Fruit fly (Drosophila melanogaster) whole organism, wandering third instar larva: Measurements from ENCODE around the gene crn.

Source experiments
- Abd-B ChIP-seq: fragments of >200 bp; optimal IDR thresholded peaks from 2 replicates; lab custom pipeline; 2017; ENCODE audit warnings: missing biosample characterization, missing genetic modification characterization
- CG9705 ChIP-seq: fragments of 200-800 bp; sonication (Bioruptor generic); optimal IDR thresholded peaks from 2 replicates; lab custom pipeline; 2018; ENCODE audit warnings: missing biosample characterization, mild to moderate bottlenecking, missing genetic modification characterization
- CrebA ChIP-seq: fragments of 200-800 bp; sonication (Bioruptor generic); optimal IDR thresholded peaks from 2 replicates; lab custom pipeline; 2016; ENCODE audit warnings: missing biosample characterization, mild to moderate bottlenecking, missing genetic modification characterization, borderline replicate concordance
- Dif ChIP-seq: fragments of 200-275, 200-300 bp; sonication (Bioruptor generic); optimal IDR thresholded peaks from 2 replicates; lab custom pipeline; 2018; ENCODE audit warnings: missing biosample characterization, missing genetic modification characterization; ENCODE audit not compliant: partially characterized antibody
- GATAd ChIP-seq: sonication (Bioruptor generic); optimal IDR thresholded peaks from 2 replicates; lab custom pipeline; 2016; ENCODE audit warnings: missing biosample characterization, missing genetic modification characterization
- HLH106 ChIP-seq: fragments of 200-800 bp; optimal IDR thresholded peaks from 3 replicates; lab custom pipeline; 2019; ENCODE audit warnings: missing biosample characterization, mild to moderate bottlenecking, missing genetic modification characterization, moderate library complexity
- Hnf4 ChIP-seq: fragments of 200-800 bp; sonication (Bioruptor generic); optimal IDR thresholded peaks from 2 replicates; lab custom pipeline; 2016; ENCODE audit warnings: missing biosample characterization, mild to moderate bottlenecking, missing genetic modification characterization
- Hr78 ChIP-seq: fragments of >200 bp; optimal IDR thresholded peaks from 2 replicates; lab custom pipeline; 2017; ENCODE audit warnings: missing biosample characterization, missing genetic modification characterization
- Hr83 ChIP-seq: fragments of 200-300 bp; sonication (Bioruptor generic); optimal IDR thresholded peaks from 2 replicates; lab custom pipeline; 2016; ENCODE audit warnings: missing biosample characterization, mild to moderate bottlenecking, missing genetic modification characterization, moderate library complexity; ENCODE audit not compliant: poor library complexity, severe bottlenecking
- Jra ChIP-seq: sonication (Bioruptor generic); optimal IDR thresholded peaks from 2 replicates; lab custom pipeline; 2016; ENCODE audit warnings: missing biosample characterization, missing genetic modification characterization
- N ChIP-seq: fragments of >200 bp; optimal IDR thresholded peaks from 2 replicates; lab custom pipeline; 2018; ENCODE audit warnings: missing biosample characterization, missing external identifiers, missing genetic modification characterization
- OdsH ChIP-seq: fragments of 200-800 bp; sonication (Bioruptor generic); optimal IDR thresholded peaks from 2 replicates; lab custom pipeline; 2016; ENCODE audit warnings: missing biosample characterization, mild to moderate bottlenecking, missing genetic modification characterization
- Rel ChIP-seq, 2 experiments: fragments of 200-800 bp; sonication (Bioruptor generic) in 1 of 2; optimal IDR thresholded peaks; 2 replicates in 1 of 2; 3 replicates in 1 of 2; lab custom pipeline; 2016 to 2019; ENCODE audit warnings: mild to moderate bottlenecking in 2 of 2, missing biosample characterization in 2 of 2, missing genetic modification characterization in 2 of 2, moderate library complexity in 1 of 2
- Sp1 ChIP-seq: fragments of 200-800 bp; sonication (Bioruptor generic); optimal IDR thresholded peaks from 3 replicates; lab custom pipeline; 2019; ENCODE audit warnings: missing biosample characterization, mild to moderate bottlenecking, missing genetic modification characterization, moderate library complexity
- Vsx2 ChIP-seq: fragments of 200-300, 225-300 bp; sonication (Bioruptor generic); optimal IDR thresholded peaks from 2 replicates; lab custom pipeline; 2018; ENCODE audit warnings: missing biosample characterization, missing genetic modification characterization; ENCODE audit not compliant: partially characterized antibody
- br ChIP-seq: fragments of 200-800 bp; sonication (Bioruptor generic); optimal IDR thresholded peaks from 2 replicates; lab custom pipeline; 2016; ENCODE audit warnings: missing biosample characterization, missing genetic modification characterization
- brk ChIP-seq: fragments of 200-800 bp; sonication (Bioruptor generic); optimal IDR thresholded peaks from 2 replicates; lab custom pipeline; 2016; ENCODE audit warnings: missing biosample characterization, mild to moderate bottlenecking, missing genetic modification characterization
- dl ChIP-seq, 2 experiments: fragments of 175-275, 200-275 bp in 1 of 2; fragments of 200-275 bp in 1 of 2; sonication (Bioruptor generic); optimal IDR thresholded peaks; lab custom pipeline; 2018; ENCODE audit warnings: mild to moderate bottlenecking in 2 of 2, missing biosample characterization in 2 of 2, missing genetic modification characterization in 2 of 2, moderate library complexity in 2 of 2; ENCODE audit not compliant: partially characterized antibody in 2 of 2, insufficient read depth in 1 of 2
- dmrt93B ChIP-seq: fragments of 200-800 bp; sonication (Bioruptor generic); optimal IDR thresholded peaks from 2 replicates; lab custom pipeline; 2018; ENCODE audit warnings: missing biosample characterization, mild to moderate bottlenecking, missing genetic modification characterization
- dsf ChIP-seq: sonication (Bioruptor generic); optimal IDR thresholded peaks from 2 replicates; lab custom pipeline; 2016; ENCODE audit warnings: missing biosample characterization, missing genetic modification characterization, borderline replicate concordance
- ey ChIP-seq: fragments of 200-800 bp; sonication (Bioruptor generic); optimal IDR thresholded peaks from 2 replicates; lab custom pipeline; 2016; ENCODE audit warnings: missing biosample characterization, missing genetic modification characterization
- foxo ChIP-seq, 2 experiments: fragments of 200-800 bp; sonication (Bioruptor generic); optimal IDR thresholded peaks; 2 replicates in 1 of 2; 3 replicates in 1 of 2; lab custom pipeline; 2016 to 2017; ENCODE audit warnings: missing biosample characterization in 2 of 2, missing genetic modification characterization in 2 of 2
- fru ChIP-seq: fragments of 200-800 bp; sonication (Bioruptor generic); optimal IDR thresholded peaks from 3 replicates; lab custom pipeline; 2016; ENCODE audit warnings: missing biosample characterization, mild to moderate bottlenecking, missing genetic modification characterization
- h ChIP-seq: fragments of 200-800 bp; sonication (Bioruptor generic); optimal IDR thresholded peaks from 3 replicates; lab custom pipeline; 2016; ENCODE audit warnings: missing biosample characterization, mild to moderate bottlenecking, missing genetic modification characterization
- jim ChIP-seq: fragments of 175-275, 200-325 bp; sonication (Bioruptor generic); optimal IDR thresholded peaks from 2 replicates; lab custom pipeline; 2016; ENCODE audit warnings: missing biosample characterization, mild to moderate bottlenecking, missing genetic modification characterization
- lola ChIP-seq: fragments of >200 bp; optimal IDR thresholded peaks from 2 replicates; lab custom pipeline; 2017; ENCODE audit warnings: missing biosample characterization, missing genetic modification characterization
- pan ChIP-seq: fragments of >200 bp; optimal IDR thresholded peaks from 2 replicates; lab custom pipeline; 2017
- psq ChIP-seq: fragments of 200-800 bp; sonication (Bioruptor generic); optimal IDR thresholded peaks from 3 replicates; lab custom pipeline; 2017; ENCODE audit warnings: missing biosample characterization, mild to moderate bottlenecking, missing genetic modification characterization, moderate library complexity
- rgr ChIP-seq: fragments of 200-800 bp; sonication (Bioruptor generic); optimal IDR thresholded peaks from 3 replicates; lab custom pipeline; 2016; ENCODE audit warnings: missing biosample characterization, mild to moderate bottlenecking, missing genetic modification characterization
- sage ChIP-seq: fragments of 200-800 bp; sonication (Bioruptor generic); optimal IDR thresholded peaks from 2 replicates; lab custom pipeline; 2016; ENCODE audit warnings: missing biosample characterization, mild to moderate bottlenecking, missing genetic modification characterization
- sv ChIP-seq: fragments of 200-800 bp; sonication (Bioruptor generic); optimal IDR thresholded peaks from 3 replicates; lab custom pipeline; 2016; ENCODE audit warnings: missing biosample characterization, missing genetic modification characterization
- tai ChIP-seq: sonication (Bioruptor generic); optimal IDR thresholded peaks from 2 replicates; lab custom pipeline; 2016; ENCODE audit warnings: missing biosample characterization, missing genetic modification characterization
- usp ChIP-seq: fragments of >200 bp; optimal IDR thresholded peaks from 2 replicates; lab custom pipeline; 2017; ENCODE audit warnings: missing biosample characterization, missing genetic modification characterization
- woc ChIP-seq: sonication (Bioruptor generic); optimal IDR thresholded peaks from 2 replicates; lab custom pipeline; 2016; ENCODE audit warnings: missing biosample characterization, mild to moderate bottlenecking, missing genetic modification characterization

The crn gene

DNA sequence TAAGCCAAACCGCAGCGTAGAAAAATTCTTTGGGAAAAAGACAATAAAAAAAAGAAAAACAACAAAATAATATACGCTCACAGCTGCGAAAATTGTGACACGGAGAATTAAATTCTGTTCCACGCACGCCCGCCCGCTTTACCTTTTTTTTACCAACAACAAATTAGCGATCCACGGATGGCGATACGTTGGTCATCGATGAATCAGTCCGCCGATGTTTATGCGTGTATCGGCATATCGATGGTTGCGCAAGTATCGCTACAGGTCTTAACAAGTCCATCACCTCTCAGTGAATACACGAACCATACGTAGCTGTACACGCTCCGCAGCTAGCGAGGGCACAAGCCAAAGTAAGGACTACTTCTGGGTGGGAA lies 20.8 kb upstream of the crn start, which contains the start of gene CG2924:
TSS of gene CG2924 (minus strand) at position 205 of the 374 bp plus-strand sequence.
- no peak for TF ChIP-seq N (GFP tag; lab: Kevin White, UChicago)
- TF ChIP-seq psq: peak; percentile 2
- no peak for TF ChIP-seq Rel (GFP tag; optimal IDR thresholded peaks at IDR 0.05; lab: Kevin White, UChicago)
- TF ChIP-seq Rel (tag; optimal IDR thresholded peaks at IDR 0.05; lab: Kevin White, UChicago): peak; percentile 30
- peak; percentile 30 for TF ChIP-seq br (GFP tag; lab: Kevin White, UChicago)
- peak; percentile 59 for TF ChIP-seq sv (GFP tag; lab: Kevin White, UChicago)
- TF ChIP-seq tai (GFP tag; lab: Kevin White, UChicago): peak; percentile 90
- peak; percentile 47 for TF ChIP-seq ey (GFP tag; lab: Kevin White, UChicago)
- TF ChIP-seq Jra (GFP tag; lab: Kevin White, UChicago): peak; percentile 78
- TF ChIP-seq CG9705: peak; percentile 39
- TF ChIP-seq Hnf4 (GFP tag; lab: Kevin White, UChicago): peak; percentile 85
- TF ChIP-seq Dif: no peak
- peak in 1 of 2 experiments; percentile 69 for TF ChIP-seq foxo (GFP tag; optimal IDR thresholded peaks at IDR 0.05; lab: Kevin White, UChicago)
- TF ChIP-seq CrebA (GFP tag; lab: Kevin White, UChicago): no peak
- no peak for TF ChIP-seq sage (GFP tag; lab: Kevin White, UChicago)
- peak; percentile 20 for TF ChIP-seq dsf (GFP tag; lab: Kevin White, UChicago)
- TF ChIP-seq Vsx2 (GFP tag; lab: Kevin White, UChicago): no peak
- no peak for TF ChIP-seq dl (GFP tag; optimal IDR thresholded peaks at IDR 0.05; lab: Kevin White, UChicago; ENCODE audit: insufficient read depth in 1 of 2, partially characterized antibody in 2 of 2)
- peak; percentile 74 for TF ChIP-seq h (GFP tag; lab: Kevin White, UChicago)
- no peak for TF ChIP-seq woc (GFP tag; lab: Kevin White, UChicago)
- TF ChIP-seq Abd-B (GFP tag; lab: Kevin White, UChicago): no peak
- TF ChIP-seq usp (GFP tag; lab: Kevin White, UChicago): no peak
- TF ChIP-seq dmrt93B: peak; percentile 6
- peak; percentile 85 for TF ChIP-seq jim (GFP tag; lab: Kevin White, UChicago)
- TF ChIP-seq Hr83 (GFP tag; lab: Kevin White, UChicago): peak; percentile 95
- TF ChIP-seq HLH106 (tag; lab: Kevin White, UChicago): peak; percentile 47
- TF ChIP-seq Sp1 (GFP tag; lab: Kevin White, UChicago): peak; percentile 28
- TF ChIP-seq fru (GFP tag; lab: Kevin White, UChicago): peak; percentile 58
- TF ChIP-seq OdsH (GFP tag; lab: Kevin White, UChicago): peak; percentile 18
- TF ChIP-seq GATAd (GFP tag; lab: Kevin White, UChicago): peak; percentile 13
- peak; percentile 66 for TF ChIP-seq rgr (GFP tag; lab: Kevin White, UChicago)

DNA sequence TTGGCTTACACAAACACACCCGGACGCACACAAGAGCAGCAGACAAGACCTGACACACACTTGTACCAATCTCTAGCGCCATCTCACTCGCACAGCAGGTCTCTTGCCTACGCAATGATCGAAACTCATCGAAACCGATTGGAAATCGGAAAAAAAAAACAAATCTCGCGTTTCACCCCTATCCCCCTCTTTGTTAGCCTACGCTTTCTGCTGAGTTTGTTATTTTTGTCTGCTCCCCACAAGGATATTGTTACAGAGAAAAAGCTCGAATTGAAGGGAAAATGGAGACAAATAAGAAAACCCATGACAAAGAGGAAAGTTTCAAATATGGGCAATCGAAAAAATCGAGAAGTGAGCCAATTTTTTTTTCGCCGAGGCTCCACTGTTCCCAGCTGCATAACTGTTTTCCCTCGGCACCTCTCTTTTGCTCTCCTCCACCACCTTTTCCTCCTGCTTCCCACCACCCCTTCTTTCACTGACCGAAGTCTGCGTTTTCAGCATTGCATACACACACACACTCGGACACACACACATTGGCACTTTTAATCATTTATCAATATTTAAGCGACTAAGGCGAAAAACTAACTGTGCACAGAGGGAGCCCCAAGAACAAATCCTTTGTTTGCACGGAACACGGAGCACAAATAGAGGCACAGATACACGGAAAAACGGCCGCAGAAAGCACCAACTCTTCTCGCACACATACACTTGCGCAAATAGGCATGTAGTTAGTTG lies 20.2 kb upstream of the crn start:
- TF ChIP-seq br (GFP tag; lab: Kevin White, UChicago) (peak; percentile 16), brk (GFP tag; lab: Kevin White, UChicago) (no peak), Hr83 (GFP tag; lab: Kevin White, UChicago) (no peak), jim (GFP tag; lab: Kevin White, UChicago) (peak; percentile 73), fru (GFP tag; lab: Kevin White, UChicago) (peak; percentile 57), OdsH (GFP tag; lab: Kevin White, UChicago) (peak; percentile 23), psq (peak; percentile 30), Hnf4 (GFP tag; lab: Kevin White, UChicago) (no peak), Hr78 (GFP tag; lab: Kevin White, UChicago) (no peak), Rel (GFP tag; optimal IDR thresholded peaks at IDR 0.05; lab: Kevin White, UChicago) (no peak), Rel (tag; optimal IDR thresholded peaks at IDR 0.05; lab: Kevin White, UChicago) (no peak), N (GFP tag; lab: Kevin White, UChicago) (no peak), dl (GFP tag; optimal IDR thresholded peaks at IDR 0.05; lab: Kevin White, UChicago; ENCODE audit: insufficient read depth in 1 of 2, partially characterized antibody in 2 of 2) (no peak), rgr (GFP tag; lab: Kevin White, UChicago) (no peak), ey (GFP tag; lab: Kevin White, UChicago) (peak; percentile 29), lola (GFP tag; lab: Kevin White, UChicago) (no peak), Jra (GFP tag; lab: Kevin White, UChicago) (no peak), foxo (GFP tag; optimal IDR thresholded peaks at IDR 0.05; lab: Kevin White, UChicago) (peak in 1 of 2 experiments; percentile 63), pan (lab: Kevin White, UChicago) (no peak), Sp1 (GFP tag; lab: Kevin White, UChicago) (peak; percentile 3), HLH106 (tag; lab: Kevin White, UChicago) (no peak), h (GFP tag; lab: Kevin White, UChicago) (peak; percentile 49), dsf (GFP tag; lab: Kevin White, UChicago) (no peak), sage (GFP tag; lab: Kevin White, UChicago) (no peak)
